Worm (Caenorhabditis elegans) whole organism, late embryonic: ENCODE measurements around the gene nhr-199.

Experiments
- ceh-2 ChIP-seq: sonication (generic microtip); optimal IDR thresholded peaks from 2 replicates; lab custom pipeline; 2016; ENCODE audit warnings: missing genotype, missing genetic modification characterization, missing compliant biosample characterization
- nhr-11 ChIP-seq: fragments of 150-350 bp; optimal IDR thresholded peaks from 2 replicates; lab custom pipeline; 2014; ENCODE audit warnings: missing biosample characterization, missing genetic modification characterization
- nhr-232 ChIP-seq: sonication (generic microtip); optimal IDR thresholded peaks from 2 replicates; lab custom pipeline; 2016; ENCODE audit warnings: missing genetic modification characterization, missing compliant biosample characterization

DNA sequence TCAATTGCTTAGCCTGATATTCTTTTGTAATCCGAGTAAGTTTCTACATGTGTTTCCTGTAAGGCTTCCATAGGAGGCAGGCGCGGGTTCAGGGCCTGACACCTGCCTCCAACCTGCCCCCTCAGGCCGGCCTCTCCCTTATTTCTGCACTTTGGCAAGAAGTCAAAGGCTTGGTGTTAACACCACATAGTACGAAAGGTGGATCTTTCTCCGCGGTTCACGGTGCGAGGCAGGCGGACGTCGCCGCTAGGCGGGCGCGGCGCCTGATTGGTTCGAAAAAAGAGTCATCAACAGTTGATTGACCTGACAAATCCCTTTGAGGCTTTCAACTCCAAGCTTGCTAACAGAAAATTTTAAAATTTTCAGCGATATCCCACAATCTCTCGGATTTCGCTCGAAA, 24.8 kb downstream of the nhr-199 start:
- TF ChIP-seq nhr-11 (no peak), nhr-232 (tag; lab: Kevin White, UChicago) (no peak), ceh-2 (no peak)
